Worm (Caenorhabditis elegans) whole organism, mixed stage, embryonic: ENCODE measurements around the gene ZK856.18.

Experiments
- elt-3 ChIP-seq: fragments of 150-350 bp; optimal IDR thresholded peaks from 2 replicates; lab custom pipeline; 2014; ENCODE audit warnings: missing biosample characterization, missing genetic modification characterization
- lin-13 ChIP-seq: fragments of 150-350 bp; optimal IDR thresholded peaks from 2 replicates; lab custom pipeline; 2014; ENCODE audit warnings: missing biosample characterization, missing genetic modification characterization
- lsy-2 ChIP-seq: fragments of 150-350 bp; optimal IDR thresholded peaks from 2 replicates; lab custom pipeline; 2014; ENCODE audit warnings: missing biosample characterization, missing genetic modification characterization
- nhr-76 ChIP-seq: sonication (generic microtip); optimal IDR thresholded peaks from 2 replicates; lab custom pipeline; 2017; ENCODE audit warnings: missing biosample characterization, missing genetic modification characterization
- pha-4 ChIP-seq: fragments of 150-350 bp; optimal IDR thresholded peaks from 2 replicates; lab custom pipeline; 2018; ENCODE audit warnings: missing biosample characterization, missing genetic modification reagents, missing genetic modification characterization
- sem-2 ChIP-seq: fragments of 200-800 bp; sonication (Bioruptor generic); optimal IDR thresholded peaks from 2 replicates; lab custom pipeline; 2018; ENCODE audit warnings: mild to moderate bottlenecking, missing genetic modification characterization, missing compliant biosample characterization
- sptf-1 ChIP-seq: sonication (generic microtip); optimal IDR thresholded peaks from 2 replicates; lab custom pipeline; 2017; ENCODE audit warnings: mild to moderate bottlenecking, missing genetic modification characterization, moderate library complexity, missing compliant biosample characterization
- ztf-11 ChIP-seq: fragments of 150-350 bp; optimal IDR thresholded peaks from 2 replicates; lab custom pipeline; 2014; ENCODE audit warnings: missing biosample characterization, missing genetic modification characterization

ce11 chrV:10168870-10169269 is 16.9 kb downstream of the ZK856.18 start:
- TF ChIP-seq lsy-2 (tag; lab: Kevin White, UChicago) = no peak
- no peak for TF ChIP-seq ztf-11 (tag; lab: Kevin White, UChicago)
- TF ChIP-seq lin-13 (tag; lab: Kevin White, UChicago) = no peak
- TF ChIP-seq elt-3 (tag; lab: Kevin White, UChicago) = no peak
- TF ChIP-seq sem-2 = no peak
- TF ChIP-seq nhr-76 (tag; lab: Kevin White, UChicago) = no peak
- TF ChIP-seq sptf-1 (tag; lab: Kevin White, UChicago) = no peak
- no peak for TF ChIP-seq pha-4 (tag; lab: Kevin White, UChicago)
